Worm (Caenorhabditis elegans) whole organism, L2 larva: Measurements from ENCODE around the gene odr-7.

Source experiments
- C34F6.9 ChIP-seq: fragments of 150-350 bp; optimal IDR thresholded peaks from 2 replicates; lab custom pipeline; 2014; ENCODE audit warnings: missing biosample characterization, missing genetic modification characterization
- F13H6.1 ChIP-seq: sonication (generic microtip); optimal IDR thresholded peaks from 2 replicates; lab custom pipeline; 2016; ENCODE audit warnings: missing genetic modification characterization, missing compliant biosample characterization
- R02D3.7 ChIP-seq: fragments of 150-350 bp; optimal IDR thresholded peaks from 2 replicates; lab custom pipeline; 2014; ENCODE audit warnings: missing biosample characterization, missing genetic modification characterization
- Y55F3AM.14 ChIP-seq: fragments of 200-800 bp; sonication (Bioruptor generic); optimal IDR thresholded peaks from 2 replicates; lab custom pipeline; 2018; ENCODE audit warnings: mild to moderate bottlenecking, missing genetic modification characterization, missing compliant biosample characterization
- ZK546.5 ChIP-seq: sonication (generic microtip); optimal IDR thresholded peaks from 2 replicates; lab custom pipeline; 2017; ENCODE audit warnings: missing biosample characterization, missing genetic modification characterization
- alr-1 ChIP-seq: fragments of 150-350 bp; optimal IDR thresholded peaks from 2 replicates; lab custom pipeline; 2014; ENCODE audit warnings: missing biosample characterization, missing genetic modification characterization
- aly-2 ChIP-seq: fragments of 150-350 bp; optimal IDR thresholded peaks from 2 replicates; lab custom pipeline; 2014; ENCODE audit warnings: missing biosample characterization, missing genetic modification characterization
- ama-1 ChIP-seq: fragments of 150-350 bp; optimal IDR thresholded peaks from 2 replicates; lab custom pipeline; 2018; ENCODE audit warnings: inconsistent platforms
- blmp-1 ChIP-seq: sonication (generic microtip); optimal IDR thresholded peaks from 2 replicates; lab custom pipeline; 2017; ENCODE audit warnings: missing genetic modification characterization, mild to moderate bottlenecking, missing compliant biosample characterization, antibody characterized with exemption, moderate library complexity; ENCODE audit not compliant: insufficient read depth
- ceh-16 ChIP-seq: fragments of 150-350 bp; optimal IDR thresholded peaks from 2 replicates; lab custom pipeline; 2014; ENCODE audit warnings: missing biosample characterization, missing genetic modification characterization
- ceh-82 ChIP-seq: fragments of 150-350 bp; optimal IDR thresholded peaks from 2 replicates; lab custom pipeline; 2014; ENCODE audit warnings: missing biosample characterization, missing genetic modification characterization
- crh-2 ChIP-seq: sonication (generic microtip); optimal IDR thresholded peaks from 2 replicates; lab custom pipeline; 2017; ENCODE audit warnings: missing biosample characterization, missing genetic modification characterization
- dmd-4 ChIP-seq: sonication (generic microtip); optimal IDR thresholded peaks from 2 replicates; lab custom pipeline; 2017; ENCODE audit warnings: missing biosample characterization, missing genetic modification characterization
- egl-27 ChIP-seq: sonication (generic microtip); optimal IDR thresholded peaks from 3 replicates; lab custom pipeline; 2017; ENCODE audit warnings: missing biosample characterization, missing genetic modification reagents, missing genetic modification characterization
- elt-1 ChIP-seq: fragments of 150-350 bp; optimal IDR thresholded peaks from 2 replicates; lab custom pipeline; 2014; ENCODE audit warnings: missing biosample characterization, missing genetic modification characterization
- elt-3 ChIP-seq: sonication (generic microtip); optimal IDR thresholded peaks from 2 replicates; lab custom pipeline; 2017; ENCODE audit warnings: missing biosample characterization, missing genetic modification characterization
- fos-1 ChIP-seq: fragments of 150-350 bp; optimal IDR thresholded peaks from 2 replicates; lab custom pipeline; 2014; ENCODE audit warnings: missing biosample characterization, missing genetic modification characterization
- gmeb-1 ChIP-seq: fragments of 150-350 bp; optimal IDR thresholded peaks from 2 replicates; lab custom pipeline; 2014; ENCODE audit warnings: missing biosample characterization, missing genetic modification characterization
- lin-11 ChIP-seq: fragments of 150-350 bp; sonication (generic microtip); optimal IDR thresholded peaks from 2 replicates; lab custom pipeline; 2014; ENCODE audit warnings: missing biosample characterization, missing genetic modification characterization, inconsistent platforms, mixed read lengths
- lin-13 ChIP-seq: fragments of 150-350 bp; optimal IDR thresholded peaks from 2 replicates; lab custom pipeline; 2014; ENCODE audit warnings: missing biosample characterization, missing genetic modification reagents, missing genetic modification characterization
- lin-39 ChIP-seq: fragments of 150-350 bp; optimal IDR thresholded peaks from 2 replicates; lab custom pipeline; 2014; ENCODE audit warnings: missing biosample characterization, missing genetic modification reagents, missing genetic modification characterization
- lsy-2 ChIP-seq, 2 experiments: fragments of 150-350 bp in 1 of 2; sonication (generic microtip) in 1 of 2; optimal IDR thresholded peaks; 2 replicates each; lab custom pipeline; 2014 to 2017; ENCODE audit warnings: missing biosample characterization in 2 of 2, missing genetic modification characterization in 2 of 2
- mab-5 ChIP-seq: fragments of 150-350 bp; optimal IDR thresholded peaks from 2 replicates; lab custom pipeline; 2014; ENCODE audit warnings: missing biosample characterization, missing genetic modification characterization
- mbf-1 ChIP-seq: sonication (generic microtip); optimal IDR thresholded peaks from 2 replicates; lab custom pipeline; 2017; ENCODE audit warnings: missing biosample characterization, missing genetic modification characterization
- mdl-1 ChIP-seq, 2 experiments: fragments of 150-350 bp in 1 of 2; sonication (generic microtip) in 1 of 2; optimal IDR thresholded peaks; 2 replicates each; lab custom pipeline; 2017; ENCODE audit warnings: missing biosample characterization in 2 of 2, missing genetic modification characterization in 2 of 2
- nhr-10 ChIP-seq: sonication (generic microtip); optimal IDR thresholded peaks from 2 replicates; lab custom pipeline; 2017; ENCODE audit warnings: missing biosample characterization, missing genetic modification characterization
- nhr-11 ChIP-seq: fragments of 150-350 bp; optimal IDR thresholded peaks from 2 replicates; lab custom pipeline; 2014; ENCODE audit warnings: missing biosample characterization, missing genetic modification characterization
- nhr-12 ChIP-seq: fragments of 150-350 bp; optimal IDR thresholded peaks from 2 replicates; lab custom pipeline; 2014; ENCODE audit warnings: missing biosample characterization, missing genetic modification characterization
- nhr-129 ChIP-seq: fragments of 150-350 bp; optimal IDR thresholded peaks from 2 replicates; lab custom pipeline; 2014; ENCODE audit warnings: missing biosample characterization, missing genetic modification characterization
- nhr-21 ChIP-seq: fragments of 150-350 bp; optimal IDR thresholded peaks from 2 replicates; lab custom pipeline; 2014; ENCODE audit warnings: missing biosample characterization, missing genetic modification characterization
- nhr-23 ChIP-seq: fragments of 150-350 bp; optimal IDR thresholded peaks from 2 replicates; lab custom pipeline; 2014; ENCODE audit warnings: missing biosample characterization, missing genetic modification reagents, missing genetic modification characterization
- nhr-237 ChIP-seq: fragments of 150-350 bp; optimal IDR thresholded peaks from 2 replicates; lab custom pipeline; 2014; ENCODE audit warnings: missing biosample characterization, missing genetic modification characterization
- nhr-25 ChIP-seq: fragments of 150-350 bp; sonication (generic microtip); optimal IDR thresholded peaks from 3 replicates; lab custom pipeline; 2014; ENCODE audit warnings: missing biosample characterization, missing genetic modification characterization
- nhr-6 ChIP-seq: fragments of 150-350 bp; optimal IDR thresholded peaks from 2 replicates; lab custom pipeline; 2014; ENCODE audit warnings: missing biosample characterization, missing genetic modification characterization
- nhr-77 ChIP-seq: fragments of 150-350 bp; optimal IDR thresholded peaks from 2 replicates; lab custom pipeline; 2014; ENCODE audit warnings: missing biosample characterization, missing genetic modification characterization
- peb-1 ChIP-seq: fragments of 150-350 bp; optimal IDR thresholded peaks from 2 replicates; lab custom pipeline; 2014; ENCODE audit warnings: missing biosample characterization, missing genetic modification characterization
- sem-4 ChIP-seq: fragments of 150-350 bp; optimal IDR thresholded peaks from 2 replicates; lab custom pipeline; 2014; ENCODE audit warnings: missing biosample characterization, missing genetic modification reagents, missing genetic modification characterization
- skn-1 ChIP-seq: sonication (generic microtip); optimal IDR thresholded peaks from 2 replicates; lab custom pipeline; 2017; ENCODE audit warnings: missing biosample characterization, missing genetic modification characterization
- sma-3 ChIP-seq: sonication (generic microtip); optimal IDR thresholded peaks from 2 replicates; lab custom pipeline; 2016; ENCODE audit warnings: missing genetic modification reagents, missing genetic modification characterization, missing compliant biosample characterization
- sma-9 ChIP-seq, 2 experiments: fragments of 150-350 bp in 1 of 2; sonication (generic microtip) in 1 of 2; optimal IDR thresholded peaks; 2 replicates each; lab custom pipeline; 2014 to 2016; ENCODE audit warnings: missing genetic modification characterization in 2 of 2, mild to moderate bottlenecking in 1 of 2, missing biosample characterization in 1 of 2, missing compliant biosample characterization in 1 of 2, missing genetic modification reagents in 1 of 2, moderate library complexity in 1 of 2
- snpc-4 ChIP-seq: fragments of 150-350 bp; optimal IDR thresholded peaks from 2 replicates; lab custom pipeline; 2014; ENCODE audit warnings: missing biosample characterization, missing genetic modification characterization
- unc-39 ChIP-seq: fragments of 150-350 bp; optimal IDR thresholded peaks from 2 replicates; lab custom pipeline; 2014; ENCODE audit warnings: missing biosample characterization, missing genetic modification characterization
- unc-55 ChIP-seq: fragments of 150-350 bp; sonication (generic microtip); optimal IDR thresholded peaks from 3 replicates; lab custom pipeline; 2014; ENCODE audit warnings: missing biosample characterization, missing genetic modification reagents, missing genetic modification characterization
- unc-62 ChIP-seq: fragments of 150-350 bp; optimal IDR thresholded peaks from 2 replicates; lab custom pipeline; 2014; ENCODE audit warnings: missing biosample characterization, missing genetic modification reagents, missing genetic modification characterization
- zag-1 ChIP-seq: fragments of 150-350 bp; optimal IDR thresholded peaks from 2 replicates; lab custom pipeline; 2014; ENCODE audit warnings: missing biosample characterization, missing genetic modification characterization
- ztf-1 ChIP-seq: fragments of 200-800 bp; sonication (Bioruptor generic); conservative IDR thresholded peaks from 2 replicates; pipeline ENCODE4 v1.3.6; 2022; ENCODE audit warnings: missing genetic modification characterization, missing compliant biosample characterization
- ztf-11 ChIP-seq: sonication (generic microtip); optimal IDR thresholded peaks from 2 replicates; lab custom pipeline; 2017; ENCODE audit warnings: missing biosample characterization, missing genetic modification characterization
- ztf-4 ChIP-seq: fragments of 150-350 bp; optimal IDR thresholded peaks from 2 replicates; lab custom pipeline; 2014; ENCODE audit warnings: missing biosample characterization, missing genetic modification characterization

Gene odr-7

DNA sequence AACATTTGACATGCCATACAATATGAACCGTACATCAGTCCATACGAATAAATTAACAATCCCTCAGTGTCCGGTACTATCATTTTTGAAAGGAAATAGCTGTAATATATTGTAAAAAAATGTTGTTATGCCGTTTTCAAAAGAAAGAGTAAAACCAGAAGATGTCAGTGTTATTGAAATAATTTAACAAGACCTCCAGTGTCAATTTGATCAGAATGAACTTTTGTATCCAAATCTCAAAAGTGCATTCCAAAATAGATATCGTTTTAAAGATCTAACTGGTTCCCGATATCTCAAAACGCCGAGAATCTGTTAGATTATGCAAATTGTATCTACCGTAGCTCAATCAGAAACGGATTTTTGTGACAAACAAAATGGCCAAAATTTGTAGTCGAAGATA is at the start of gene odr-7:
Gene odr-7 (minus strand): TSS at position 101 of the 400 bp plus-strand sequence.
- TF ChIP-seq F13H6.1 (tag; lab: Kevin White, UChicago) (no peak), nhr-6 (no peak), blmp-1 (tag; lab: Kevin White, UChicago) (no peak), sem-4 (tag; lab: Kevin White, UChicago) (no peak), unc-55 (GFP tag; lab: Kevin White, UChicago) (no peak)

DNA sequence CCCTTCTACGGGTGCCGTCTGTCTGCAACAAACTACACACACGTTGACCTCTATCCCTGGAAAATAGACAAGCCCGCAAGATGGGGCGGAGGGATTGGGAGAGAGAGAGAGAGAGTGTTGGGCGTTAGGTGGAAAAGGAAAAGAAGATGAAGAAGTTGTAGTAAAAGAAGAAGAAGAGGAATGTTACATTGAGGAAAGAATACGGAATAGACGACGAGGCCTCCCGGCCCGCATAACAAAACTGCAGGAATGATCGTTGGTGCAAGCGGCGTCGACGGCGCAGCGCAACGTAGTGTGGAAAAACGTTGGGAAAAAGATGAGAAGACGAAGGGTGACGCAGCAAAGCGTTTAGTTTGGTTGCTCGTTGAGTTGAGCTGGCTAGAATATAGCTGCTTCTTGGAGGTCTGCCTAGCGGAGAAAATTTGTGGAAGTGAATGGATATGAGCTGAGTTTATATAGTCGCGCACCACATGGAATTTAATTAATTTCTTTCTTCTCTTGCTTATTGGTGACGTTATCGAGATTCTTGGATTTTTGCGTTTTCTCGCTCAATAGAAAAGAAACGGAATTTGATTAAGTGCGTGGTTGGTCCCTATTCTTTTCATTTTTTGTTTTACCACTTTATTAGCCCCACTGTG is 48.8 kb upstream of the odr-7 start:
- TF ChIP-seq nhr-11 (no peak), ceh-82 (no peak), nhr-10 (tag; lab: Kevin White, UChicago) (no peak), R02D3.7 (tag; lab: Kevin White, UChicago) (no peak), ama-1 (lab: Kevin White, UChicago) (no peak), nhr-6 (peak; percentile 42), dmd-4 (tag; lab: Kevin White, UChicago) (no peak), sma-9 (GFP tag; optimal IDR thresholded peaks at IDR 0.05; lab: Kevin White, UChicago) (peak; percentile 91), sma-9 (tag; optimal IDR thresholded peaks at IDR 0.05; lab: Kevin White, UChicago) (no peak), sma-3 (GFP tag; lab: Kevin White, UChicago) (peak; percentile 21), fos-1 (tag; lab: Kevin White, UChicago) (peak; percentile 74), nhr-12 (tag; lab: Kevin White, UChicago) (no peak), mab-5 (tag; lab: Kevin White, UChicago) (no peak), nhr-25 (tag; lab: Kevin White, UChicago) (no peak), unc-39 (tag; lab: Kevin White, UChicago) (no peak), unc-62 (GFP tag; lab: Kevin White, UChicago) (no peak), C34F6.9 (peak; percentile 71), Y55F3AM.14 (GFP tag; lab: Kevin White, UChicago) (peak; percentile 9), crh-2 (tag; lab: Kevin White, UChicago) (peak; percentile 74), ztf-4 (tag; lab: Kevin White, UChicago) (peak; percentile 68), elt-3 (tag; lab: Kevin White, UChicago) (no peak), blmp-1 (tag; lab: Kevin White, UChicago) (no peak), nhr-237 (tag; lab: Kevin White, UChicago) (no peak), unc-55 (GFP tag; lab: Kevin White, UChicago) (peak; percentile 72), sem-4 (tag; lab: Kevin White, UChicago) (peak; percentile 68), skn-1 (tag; lab: Kevin White, UChicago) (no peak), ZK546.5 (tag; lab: Kevin White, UChicago) (no peak), ceh-16 (tag; lab: Kevin White, UChicago) (no peak), F13H6.1 (tag; lab: Kevin White, UChicago) (peak; percentile 86), nhr-21 (peak; percentile 57), peb-1 (tag; lab: Kevin White, UChicago) (no peak), ztf-11 (no peak), nhr-23 (tag; lab: Kevin White, UChicago) (no peak), gmeb-1 (tag; lab: Kevin White, UChicago) (no peak), lin-13 (peak; percentile 37), zag-1 (tag; lab: Kevin White, UChicago) (peak; percentile 64), lsy-2 (tag; optimal IDR thresholded peaks at IDR 0.05; lab: Kevin White, UChicago) (peak in 1 of 2 experiments; percentile 64), ztf-1 (no peak), mdl-1 (tag; optimal IDR thresholded peaks at IDR 0.05; lab: Kevin White, UChicago) (peak in 1 of 2 experiments; percentile 32), egl-27 (peak; percentile 64), mbf-1 (no peak), nhr-77 (no peak), elt-1 (tag; lab: Kevin White, UChicago) (no peak), aly-2 (tag; lab: Kevin White, UChicago) (no peak), lin-39 (tag; lab: Kevin White, UChicago) (no peak), alr-1 (tag; lab: Kevin White, UChicago) (no peak), snpc-4 (tag; lab: Kevin White, UChicago) (no peak), nhr-129 (tag; lab: Kevin White, UChicago) (peak; percentile 80), lin-11 (tag; lab: Kevin White, UChicago) (peak; percentile 40)
